Fruit fly (Drosophila melanogaster) whole organism, embryonic: ENCODE measurements around the gene CG12643.

Experiments used
- Abd-B ChIP-seq: fragments of 200-800 bp; sonication (Bioruptor generic); optimal IDR thresholded peaks from 2 replicates; lab custom pipeline; 2018; ENCODE audit warnings: missing biosample characterization, mild to moderate bottlenecking, missing genetic modification characterization, moderate library complexity
- Bgb ChIP-seq: fragments of 200-800 bp; sonication (Bioruptor generic); IDR thresholded peaks from 2 replicates; pipeline ENCODE4 v1.3.6; 2022; ENCODE audit warnings: missing biosample characterization, missing genetic modification characterization; ENCODE audit not compliant: partially characterized antibody
- CG10462 ChIP-seq: fragments of 200-800 bp; sonication (Bioruptor generic); optimal IDR thresholded peaks from 2 replicates; lab custom pipeline; 2016; ENCODE audit warnings: missing biosample characterization, missing genetic modification characterization
- CG10959 ChIP-seq: fragments of 200-800 bp; sonication (Bioruptor generic); IDR thresholded peaks from 2 replicates; pipeline ENCODE4 v1.3.6; 2022; ENCODE audit warnings: missing biosample characterization, missing genetic modification characterization
- CG11247 ChIP-seq: fragments of 200-800 bp; sonication (Bioruptor generic); IDR thresholded peaks from 2 replicates; pipeline ENCODE4 v1.3.6; 2022; ENCODE audit warnings: missing biosample characterization, missing genetic modification characterization
- CG11398 ChIP-seq: fragments of 200-800 bp; sonication (Bioruptor generic); optimal IDR thresholded peaks from 2 replicates; lab custom pipeline; 2016; ENCODE audit warnings: missing biosample characterization, missing genetic modification characterization
- CG12071 ChIP-seq: fragments of 200-800 bp; sonication (Bioruptor generic); optimal IDR thresholded peaks from 3 replicates; lab custom pipeline; 2018; ENCODE audit warnings: missing biosample characterization, mild to moderate bottlenecking, missing genetic modification characterization
- CG12219 ChIP-seq: fragments of 200-800 bp; sonication (Bioruptor generic); optimal IDR thresholded peaks from 3 replicates; lab custom pipeline; 2018; ENCODE audit warnings: missing biosample characterization, mild to moderate bottlenecking, missing genetic modification characterization
- CG16863 ChIP-seq: fragments of 200-800 bp; sonication (Bioruptor generic); optimal IDR thresholded peaks from 3 replicates; lab custom pipeline; 2016; ENCODE audit warnings: missing biosample characterization, missing genetic modification characterization
- CG17361 ChIP-seq: fragments of 200-800 bp; sonication (Bioruptor generic); IDR thresholded peaks from 3 replicates; pipeline ENCODE4 v1.3.6; 2022; ENCODE audit warnings: missing biosample characterization, missing genetic modification characterization
- CG1792 ChIP-seq: fragments of 200-800 bp; sonication (Bioruptor generic); optimal IDR thresholded peaks from 2 replicates; lab custom pipeline; 2016; ENCODE audit warnings: missing biosample characterization, missing genetic modification characterization
- CG18619 ChIP-seq: fragments of 200-800 bp; sonication (Bioruptor generic); optimal IDR thresholded peaks from 3 replicates; lab custom pipeline; 2017; ENCODE audit warnings: missing biosample characterization, mild to moderate bottlenecking, missing genetic modification characterization
- CG2875 ChIP-seq: fragments of 200-800 bp; sonication (Bioruptor generic); optimal IDR thresholded peaks from 2 replicates; lab custom pipeline; 2017; ENCODE audit warnings: missing biosample characterization, mild to moderate bottlenecking, missing genetic modification characterization, missing genetic modification reagents
- CG31388 ChIP-seq: fragments of 200-800 bp; sonication (Bioruptor generic); optimal IDR thresholded peaks from 2 replicates; lab custom pipeline; 2016; ENCODE audit warnings: missing biosample characterization, missing genetic modification characterization
- CG34224 ChIP-seq: fragments of 200-800 bp; sonication (Bioruptor generic); IDR thresholded peaks from 3 replicates; pipeline ENCODE4 v1.3.6; 2022; ENCODE audit warnings: missing biosample characterization, missing genetic modification characterization; ENCODE audit not compliant: partially characterized antibody
- CG3995 ChIP-seq: fragments of 200-800 bp; sonication (Bioruptor generic); optimal IDR thresholded peaks from 3 replicates; lab custom pipeline; 2016; ENCODE audit warnings: missing biosample characterization, missing genetic modification characterization
- CG4820 ChIP-seq: fragments of 200-800 bp; sonication (Bioruptor generic); optimal IDR thresholded peaks from 3 replicates; lab custom pipeline; 2016; ENCODE audit warnings: missing biosample characterization, missing genetic modification characterization
- CG5180 ChIP-seq: fragments of 200-800 bp; sonication (Bioruptor generic); optimal IDR thresholded peaks from 3 replicates; lab custom pipeline; 2017; ENCODE audit warnings: missing biosample characterization, missing genetic modification characterization, mild to moderate bottlenecking, moderate library complexity, missing genetic modification reagents
- CG8478 ChIP-seq: fragments of >200 bp; optimal IDR thresholded peaks from 2 replicates; lab custom pipeline; 2018
- CG9797 ChIP-seq: fragments of 200-800 bp; sonication (Bioruptor generic); optimal IDR thresholded peaks from 3 replicates; lab custom pipeline; 2018; ENCODE audit warnings: missing biosample characterization, mild to moderate bottlenecking, missing genetic modification characterization
- Dp ChIP-seq: fragments of 200-800 bp; sonication (Bioruptor generic); optimal IDR thresholded peaks from 2 replicates; lab custom pipeline; 2018; ENCODE audit warnings: missing biosample characterization, mild to moderate bottlenecking, missing genetic modification characterization, moderate library complexity
- Elba2 ChIP-seq: fragments of 200-800 bp; sonication (Bioruptor generic); optimal IDR thresholded peaks from 3 replicates; lab custom pipeline; 2016; ENCODE audit warnings: missing biosample characterization, missing genetic modification characterization
- Gug ChIP-seq: fragments of 200-800 bp; sonication (Bioruptor generic); IDR thresholded peaks from 4 replicates; pipeline ENCODE4 v1.3.6; 2022; ENCODE audit warnings: missing biosample characterization, missing genetic modification characterization
- HLH3B ChIP-seq: fragments of 200-800 bp; sonication (Bioruptor generic); IDR thresholded peaks from 2 replicates; pipeline ENCODE4 v1.3.6; 2022; ENCODE audit warnings: missing biosample characterization, missing genetic modification characterization
- HLHmδ ChIP-seq: fragments of 200-800 bp; sonication (Bioruptor generic); optimal IDR thresholded peaks from 2 replicates; lab custom pipeline; 2018; ENCODE audit warnings: missing biosample characterization, mild to moderate bottlenecking, missing genetic modification characterization, moderate library complexity
- Lhr ChIP-seq: fragments of 200-800 bp; sonication (Bioruptor generic); optimal IDR thresholded peaks from 3 replicates; lab custom pipeline; 2017; ENCODE audit warnings: mild to moderate bottlenecking, missing biosample characterization, missing genetic modification reagents, missing genetic modification characterization
- Opbp ChIP-seq: fragments of 200-800 bp; sonication (Bioruptor generic); IDR thresholded peaks from 3 replicates; pipeline ENCODE4 v1.3.6; 2022; ENCODE audit warnings: missing biosample characterization, missing genetic modification characterization; ENCODE audit not compliant: partially characterized antibody
- bcd ChIP-seq: fragments of 200-800 bp; sonication (Bioruptor generic); optimal IDR thresholded peaks from 2 replicates; lab custom pipeline; 2017; ENCODE audit warnings: missing biosample characterization, mild to moderate bottlenecking, missing genetic modification characterization
- br ChIP-seq: fragments of >200 bp; optimal IDR thresholded peaks from 2 replicates; lab custom pipeline; 2017
- caup ChIP-seq: fragments of 200-800 bp; sonication (Bioruptor generic); optimal IDR thresholded peaks from 3 replicates; lab custom pipeline; 2017; ENCODE audit warnings: missing biosample characterization, mild to moderate bottlenecking, missing genetic modification characterization, moderate library complexity; ENCODE audit not compliant: severe bottlenecking
- chm ChIP-seq: fragments of 200-800 bp; sonication (Bioruptor generic); IDR thresholded peaks from 2 replicates; pipeline ENCODE4 v1.3.6; 2022; ENCODE audit warnings: missing biosample characterization, missing genetic modification characterization
- da ChIP-seq: fragments of 200-800 bp; sonication (Bioruptor generic); optimal IDR thresholded peaks from 2 replicates; lab custom pipeline; 2016; ENCODE audit warnings: missing biosample characterization, missing genetic modification characterization
- fd3F ChIP-seq: fragments of 200-800 bp; sonication (Bioruptor generic); optimal IDR thresholded peaks from 2 replicates; lab custom pipeline; 2018; ENCODE audit warnings: missing biosample characterization, mild to moderate bottlenecking, missing genetic modification characterization, moderate library complexity
- fd64A ChIP-seq: fragments of 200-800 bp; sonication (Bioruptor generic); optimal IDR thresholded peaks from 3 replicates; lab custom pipeline; 2018; ENCODE audit warnings: missing biosample characterization, mild to moderate bottlenecking, missing genetic modification characterization
- ftz-f1 ChIP-seq: fragments of 200-800 bp; sonication (Bioruptor generic); optimal IDR thresholded peaks from 2 replicates; lab custom pipeline; 2016; ENCODE audit warnings: missing biosample characterization, missing genetic modification characterization
- gfzf ChIP-seq: fragments of 200-800 bp; sonication (Bioruptor generic); optimal IDR thresholded peaks from 2 replicates; lab custom pipeline; 2016; ENCODE audit warnings: missing biosample characterization, mild to moderate bottlenecking, missing genetic modification characterization, moderate library complexity
- grau ChIP-seq: fragments of 200-800 bp; optimal IDR thresholded peaks from 3 replicates; lab custom pipeline; 2019; ENCODE audit warnings: missing biosample characterization, mild to moderate bottlenecking, missing genetic modification characterization, moderate library complexity
- gsb ChIP-seq: fragments of 200-800 bp; sonication (Bioruptor generic); IDR thresholded peaks from 2 replicates; pipeline ENCODE4 v1.3.6; 2022; ENCODE audit warnings: missing biosample characterization, missing genetic modification characterization
- ham ChIP-seq: fragments of 200-800 bp; sonication (Bioruptor generic); IDR thresholded peaks from 2 replicates; pipeline ENCODE4 v1.3.6; 2022; ENCODE audit warnings: missing biosample characterization, missing genetic modification characterization
- lilli ChIP-seq: fragments of 200-800 bp; sonication (Bioruptor generic); optimal IDR thresholded peaks from 3 replicates; lab custom pipeline; 2016; ENCODE audit warnings: missing biosample characterization, missing genetic modification characterization
- lov ChIP-seq, 2 experiments: fragments of 200-800 bp in 1 of 2; fragments of >200 bp in 1 of 2; sonication (Bioruptor generic) in 1 of 2; IDR thresholded peaks in 1 of 2; optimal IDR thresholded peaks in 1 of 2; 2 replicates in 1 of 2; 3 replicates in 1 of 2; pipeline versions ENCODE4 v1.3.6 to Lab custom; 2017 to 2022; ENCODE audit warnings: missing biosample characterization in 1 of 2, missing genetic modification characterization in 1 of 2
- mam ChIP-seq: fragments of 200-800 bp; sonication (Bioruptor generic); optimal IDR thresholded peaks from 3 replicates; lab custom pipeline; 2016; ENCODE audit warnings: missing biosample characterization, missing genetic modification characterization
- mirr ChIP-seq: fragments of 200-800 bp; sonication (Bioruptor generic); optimal IDR thresholded peaks from 3 replicates; lab custom pipeline; 2018; ENCODE audit warnings: missing biosample characterization, mild to moderate bottlenecking, missing genetic modification characterization
- nom ChIP-seq: fragments of 200-800 bp; sonication (Bioruptor generic); optimal IDR thresholded peaks from 2 replicates; lab custom pipeline; 2017; ENCODE audit warnings: missing biosample characterization, missing genetic modification characterization, mild to moderate bottlenecking, moderate library complexity, missing genetic modification reagents
- oc ChIP-seq: fragments of 200-800 bp; sonication (Bioruptor generic); optimal IDR thresholded peaks from 2 replicates; lab custom pipeline; 2018; ENCODE audit warnings: missing biosample characterization, mild to moderate bottlenecking, missing genetic modification characterization, moderate library complexity
- pho ChIP-seq: fragments of 200-800 bp; sonication (Bioruptor generic); optimal IDR thresholded peaks from 2 replicates; lab custom pipeline; 2016; ENCODE audit warnings: missing biosample characterization, missing genetic modification characterization
- pita ChIP-seq: fragments of 200-800 bp; sonication (Bioruptor generic); optimal IDR thresholded peaks from 2 replicates; lab custom pipeline; 2017; ENCODE audit warnings: missing biosample characterization, mild to moderate bottlenecking, missing genetic modification characterization
- pros ChIP-seq: fragments of 200-800 bp; sonication (Bioruptor generic); optimal IDR thresholded peaks from 3 replicates; lab custom pipeline; 2019; ENCODE audit warnings: missing biosample characterization, mild to moderate bottlenecking, missing genetic modification characterization, moderate library complexity
- repo ChIP-seq: fragments of 200-800 bp; sonication (Bioruptor generic); optimal IDR thresholded peaks from 2 replicates; lab custom pipeline; 2016; ENCODE audit warnings: missing biosample characterization, missing genetic modification characterization
- stc ChIP-seq: fragments of 200-800 bp; sonication (Bioruptor generic); IDR thresholded peaks from 2 replicates; pipeline ENCODE4 v1.3.6; 2022; ENCODE audit warnings: missing biosample characterization, missing genetic modification characterization
- unpg ChIP-seq: fragments of 200-800 bp; sonication (Bioruptor generic); optimal IDR thresholded peaks from 3 replicates; lab custom pipeline; 2018; ENCODE audit warnings: missing biosample characterization, mild to moderate bottlenecking, missing genetic modification characterization, moderate library complexity

Gene CG12643

dm6 chrX:10232497-10232896, 32.6 kb downstream of the CG12643 start (continued):
- TF ChIP-seq Lhr, result peak; percentile 6
- TF ChIP-seq pros (GFP tag; lab: Kevin White, UChicago), result no peak
- TF ChIP-seq CG9797 (GFP tag; lab: Kevin White, UChicago), result no peak
- TF ChIP-seq CG16863, result peak; percentile 34
- no peak for TF ChIP-seq lov (optimal IDR thresholded peaks at IDR 0.05; lab: Kevin White, UChicago)
- no peak for TF ChIP-seq lov (GFP tag; IDR thresholded peaks at IDR 0.05; lab: Robert Waterston, UW)
- TF ChIP-seq Dp (GFP tag; lab: Kevin White, UChicago), result no peak
- TF ChIP-seq grau, result peak; percentile 87
- TF ChIP-seq chm (GFP tag; lab: Robert Waterston, UW), result no peak; the same call in 1 of the 2 replicates
- TF ChIP-seq unpg, result peak; percentile 89
- TF ChIP-seq fd3F (GFP tag; lab: Kevin White, UChicago), result peak; percentile 78
- peak; percentile 78 for TF ChIP-seq CG18619 (GFP tag; lab: Kevin White, UChicago)
- TF ChIP-seq stc (GFP tag; lab: Robert Waterston, UW), result peak; percentile 75
- no peak for TF ChIP-seq Gug (GFP tag; lab: Robert Waterston, UW)
- TF ChIP-seq CG1792, result no peak
- peak; percentile 33 for TF ChIP-seq lilli (GFP tag; lab: Kevin White, UChicago)
- TF ChIP-seq HLH3B (GFP tag; lab: Robert Waterston, UW), result peak; percentile 53
- TF ChIP-seq oc, result peak; percentile 70
- TF ChIP-seq da (GFP tag; lab: Kevin White, UChicago), result no peak
- TF ChIP-seq repo, result no peak
- TF ChIP-seq CG3995 (GFP tag; lab: Kevin White, UChicago), result no peak
- TF ChIP-seq CG11398, result peak; percentile 46
- TF ChIP-seq ftz-f1 (GFP tag; lab: Kevin White, UChicago), result no peak
- TF ChIP-seq CG11247, result 0 out of 2 replicates have a peak, but pooled peaks have one; percentile 22
- TF ChIP-seq Abd-B (GFP tag; lab: Kevin White, UChicago), result peak; percentile 66
- TF ChIP-seq Elba2 (GFP tag; lab: Kevin White, UChicago), result no peak
- no peak for TF ChIP-seq pita (GFP tag; lab: Kevin White, UChicago)
- no peak for TF ChIP-seq br
- TF ChIP-seq CG12071 (GFP tag; lab: Kevin White, UChicago), result peak; percentile 49
- no peak for TF ChIP-seq CG31388
- TF ChIP-seq caup (GFP tag; lab: Kevin White, UChicago), result peak; percentile 26
- no peak for TF ChIP-seq fd64A
- no peak for TF ChIP-seq ham (GFP tag; lab: Robert Waterston, UW)
- peak; percentile 84 for TF ChIP-seq CG17361
- TF ChIP-seq gfzf (GFP tag; lab: Kevin White, UChicago), result no peak
- no peak for TF ChIP-seq CG34224 (GFP tag; lab: Robert Waterston, UW)
- TF ChIP-seq bcd, result peak; percentile 67
- peak; percentile 74 for TF ChIP-seq CG12219 (GFP tag; lab: Kevin White, UChicago)
- no peak for TF ChIP-seq HLHmδ (GFP tag; lab: Kevin White, UChicago)
- TF ChIP-seq mam (GFP tag; lab: Kevin White, UChicago), result peak; percentile 54
- no peak for TF ChIP-seq CG10959 (GFP tag; lab: Robert Waterston, UW)
- peak; percentile 68 for TF ChIP-seq CG2875
- no peak for TF ChIP-seq nom (GFP tag; lab: Kevin White, UChicago)
- peak; percentile 30 for TF ChIP-seq CG4820 (GFP tag; lab: Kevin White, UChicago)
- no peak for TF ChIP-seq CG8478
- no peak for TF ChIP-seq Bgb (GFP tag; lab: Robert Waterston, UW)
- no peak for TF ChIP-seq Opbp
- TF ChIP-seq CG5180 (GFP tag; lab: Kevin White, UChicago), result peak; percentile 60
- peak; percentile 63 for TF ChIP-seq pho (GFP tag; lab: Kevin White, UChicago)
- TF ChIP-seq mirr (GFP tag; lab: Kevin White, UChicago), result no peak
- TF ChIP-seq gsb (GFP tag; lab: Robert Waterston, UW), result 0 out of 2 replicates have a peak, but pooled peaks have one; percentile 23
- TF ChIP-seq CG10462, result peak; percentile 26
